Fruit fly (Drosophila melanogaster): ENCODE measurements around the gene bou.

bou gene

dm6 chrX:6969364-6970137 lies 16.7 kb upstream of the bou start, which contains the start of gene CG4586:
TSS of gene CG4586 (plus strand) at chrX:6969918.
- TF ChIP-seq CG15479 (GFP tag; optimal IDR thresholded peaks at IDR 0.05) (peak; percentile 7), mirr (GFP tag; optimal IDR thresholded peaks at IDR 0.05) (peak; percentile 96), Lpt (GFP tag; optimal IDR thresholded peaks at IDR 0.05) (no peak), CG31224 (GFP tag; IDR thresholded peaks at IDR 0.05) (peak; percentile 80), NC2α (GFP tag; optimal IDR thresholded peaks at IDR 0.05) (peak; percentile 89), CG4707 (GFP tag; optimal IDR thresholded peaks at IDR 0.05) (peak; percentile 86), CG8388 (GFP tag; optimal IDR thresholded peaks at IDR 0.05) (peak; percentile 93), CG32767 (GFP tag; IDR thresholded peaks at IDR 0.05) (peak; percentile 91), CG10366 (GFP tag; IDR thresholded peaks at IDR 0.05) (peak; percentile 92), corto (GFP tag; optimal IDR thresholded peaks at IDR 0.05) (peak; percentile 96), dm (GFP tag; optimal IDR thresholded peaks at IDR 0.05) (peak; percentile 89), CG4282 (GFP tag; optimal IDR thresholded peaks at IDR 0.05) (peak; percentile 91), wor (GFP tag; IDR thresholded peaks at IDR 0.05) (peak; percentile 84), CG6791 (GFP tag; IDR thresholded peaks at IDR 0.05; ENCODE audit: partially characterized antibody) (no peak), Dbx (GFP tag; IDR thresholded peaks at IDR 0.05) (peak; percentile 93), scrt (GFP tag; optimal IDR thresholded peaks at IDR 0.05) (peak; percentile 93), CG10462 (GFP tag; optimal IDR thresholded peaks at IDR 0.05) (peak; percentile 90), usp (GFP tag; optimal IDR thresholded peaks at IDR 0.05) (no peak), CG11504 (tag; optimal IDR thresholded peaks at IDR 0.05) (peak; percentile 93), CG14667 (GFP tag; IDR thresholded peaks at IDR 0.05) (peak; percentile 68), CG7963 (GFP tag; IDR thresholded peaks at IDR 0.05; ENCODE audit: partially characterized antibody) (no peak), Ssrp (tag; optimal IDR thresholded peaks at IDR 0.05) (peak; percentile 69), CG5245 (GFP tag; optimal IDR thresholded peaks at IDR 0.05) (peak; percentile 92), Scr (GFP tag; IDR thresholded peaks at IDR 0.05; ENCODE audit: partially characterized antibody) (no peak), CG6854 (GFP tag; optimal IDR thresholded peaks at IDR 0.05) (peak; percentile 98), Rx (GFP tag; IDR thresholded peaks at IDR 0.05) (peak; percentile 91), nmo (GFP tag; optimal IDR thresholded peaks at IDR 0.05) (peak; percentile 89), CG10565 (GFP tag; optimal IDR thresholded peaks at IDR 0.05) (peak; percentile 88), CG11085 (GFP tag; IDR thresholded peaks at IDR 0.05) (peak; percentile 53; the same call in 1 of the 2 replicates), luna (GFP tag; optimal IDR thresholded peaks at IDR 0.05) (peak; percentile 95), disco-r (GFP tag; optimal IDR thresholded peaks at IDR 0.05) (peak; percentile 94), CG1832 (GFP tag; optimal IDR thresholded peaks at IDR 0.05) (no peak), Mad (GFP tag; optimal IDR thresholded peaks at IDR 0.05) (peak; percentile 94), CG7372 (GFP tag; IDR thresholded peaks at IDR 0.05) (peak; percentile 89), ftz-f1 (GFP tag; optimal IDR thresholded peaks at IDR 0.05) (peak; percentile 44), CG12744 (GFP tag; optimal IDR thresholded peaks at IDR 0.05) (peak; percentile 95), Pdp1 (GFP tag; optimal IDR thresholded peaks at IDR 0.05) (peak; percentile 92), CG12071 (GFP tag; optimal IDR thresholded peaks at IDR 0.05) (peak; percentile 99), CG10209 (GFP tag; optimal IDR thresholded peaks at IDR 0.05) (peak; percentile 94), Asciz (GFP tag; optimal IDR thresholded peaks at IDR 0.05) (peak; percentile 96), fd64A (GFP tag; optimal IDR thresholded peaks at IDR 0.05) (peak; percentile 90), Abd-B (GFP tag; optimal IDR thresholded peaks at IDR 0.05) (peak; percentile 70), Tbp (GFP tag; optimal IDR thresholded peaks at IDR 0.05) (no peak), zen (tag; optimal IDR thresholded peaks at IDR 0.05) (peak; percentile 81), CkIIα-i1 (GFP tag; IDR thresholded peaks at IDR 0.05) (peak; percentile 64; the same call in 1 of the 2 replicates), CG14965 (GFP tag; optimal IDR thresholded peaks at IDR 0.05; ENCODE audit: borderline replicate concordance) (peak; percentile 85), gce (GFP tag; IDR thresholded peaks at IDR 0.05) (peak; percentile 92), bsh (GFP tag; optimal IDR thresholded peaks at IDR 0.05) (peak; percentile 95 to 99), CG18262 (tag; optimal IDR thresholded peaks at IDR 0.05) (peak; percentile 90)
